Worm (Caenorhabditis elegans) whole organism, L2 larva: ENCODE data around the gene R10E11.5.
A peak's percentile ranks its signal among the peaks of the same experiment; 100 is the strongest.

Source experiments
- aly-2 ChIP-seq: fragments of 150-350 bp; optimal IDR thresholded peaks from 2 replicates; lab custom pipeline; 2014; ENCODE audit warnings: missing biosample characterization, missing genetic modification characterization
- dmd-4 ChIP-seq: sonication (generic microtip); optimal IDR thresholded peaks from 2 replicates; lab custom pipeline; 2017; ENCODE audit warnings: missing biosample characterization, missing genetic modification characterization
- egl-27 ChIP-seq: sonication (generic microtip); optimal IDR thresholded peaks from 3 replicates; lab custom pipeline; 2017; ENCODE audit warnings: missing biosample characterization, missing genetic modification reagents, missing genetic modification characterization
- lin-13 ChIP-seq: fragments of 150-350 bp; optimal IDR thresholded peaks from 2 replicates; lab custom pipeline; 2014; ENCODE audit warnings: missing biosample characterization, missing genetic modification reagents, missing genetic modification characterization
- nhr-10 ChIP-seq: sonication (generic microtip); optimal IDR thresholded peaks from 2 replicates; lab custom pipeline; 2017; ENCODE audit warnings: missing biosample characterization, missing genetic modification characterization
- ztf-11 ChIP-seq: sonication (generic microtip); optimal IDR thresholded peaks from 2 replicates; lab custom pipeline; 2017; ENCODE audit warnings: missing biosample characterization, missing genetic modification characterization

DNA sequence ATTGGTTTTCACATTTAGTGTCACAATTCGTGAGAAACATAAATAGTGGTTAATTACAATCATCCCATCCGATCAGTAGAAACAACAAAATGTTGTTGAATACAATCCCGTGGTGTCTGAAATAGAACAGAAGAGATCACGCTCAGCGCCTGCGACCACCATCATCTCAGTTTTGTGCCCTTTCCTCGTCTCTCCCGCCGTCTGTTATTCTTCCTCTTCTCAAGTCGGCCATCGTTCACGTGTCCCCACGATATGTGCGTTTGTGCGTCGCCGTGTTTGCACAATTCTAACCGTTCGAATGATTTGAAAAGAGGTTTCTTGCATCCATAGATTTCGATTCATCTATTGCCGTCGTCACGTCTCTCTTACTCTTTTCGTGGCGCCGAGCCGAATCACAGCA, 29.3 kb upstream of the R10E11.5 start, which contains the start of gene panl-3:
- TF ChIP-seq lin-13 (GFP tag; lab: Kevin White, UChicago) = peak; percentile 51
- TF ChIP-seq ztf-11 (tag; lab: Kevin White, UChicago) = no peak
- no peak for TF ChIP-seq aly-2
- TF ChIP-seq nhr-10 = no peak
- TF ChIP-seq dmd-4 (tag; lab: Kevin White, UChicago) = no peak
- TF ChIP-seq egl-27 (tag; lab: Kevin White, UChicago) = no peak
